Worm (Caenorhabditis elegans): ENCODE data around the gene adt-1.

adt-1 gene

ce11 chrX:12661091-12661526, 17.5 kb upstream of the adt-1 start:
- peak; percentile 77 for TF ChIP-seq sptf-2 (GFP tag; optimal IDR thresholded peaks at IDR 0.05)
- no peak for TF ChIP-seq F57C9.4 (tag; optimal IDR thresholded peaks at IDR 0.05)
- TF ChIP-seq lin-35 (GFP tag; optimal IDR thresholded peaks at IDR 0.05), result peak in 1 of 3 experiments; percentile 63
- peak; percentile 70 for TF ChIP-seq rcor-1 (GFP tag; IDR thresholded peaks at IDR 0.05)
- peak; percentile 84 for TF ChIP-seq chd-7 (tag; optimal IDR thresholded peaks at IDR 0.05)
- peak; percentile 27 for TF ChIP-seq lsl-1 (GFP tag; optimal IDR thresholded peaks at IDR 0.05)
- peak; percentile 83 for TF ChIP-seq lin-26 (GFP tag; IDR thresholded peaks at IDR 0.05)
- TF ChIP-seq ceh-27 (GFP tag; optimal IDR thresholded peaks at IDR 0.05), result peak; percentile 76
- TF ChIP-seq K11D2.4 (GFP tag; IDR thresholded peaks at IDR 0.05), result no peak
- TF ChIP-seq ztf-18 (tag; optimal IDR thresholded peaks at IDR 0.05), result peak; percentile 54
- TF ChIP-seq ceh-40 (GFP tag; IDR thresholded peaks at IDR 0.05), result peak; percentile 63; the same call in 1 of the 2 replicates
- TF ChIP-seq zfh-2 (GFP tag; conservative IDR thresholded peaks at IDR 0.05), result peak; percentile 69
- no peak for TF ChIP-seq madf-3 (GFP tag; IDR thresholded peaks at IDR 0.05)
- TF ChIP-seq repo-1 (tag; optimal IDR thresholded peaks at IDR 0.05), result peak; percentile 74
- peak; percentile 80 for TF ChIP-seq T26A5.8 (tag; optimal IDR thresholded peaks at IDR 0.05)
- 0 out of 2 replicates have a peak, but pooled peaks have one; percentile 34 for TF ChIP-seq egl-18 (GFP tag; IDR thresholded peaks at IDR 0.05)
- TF ChIP-seq ZK185.1 (tag; optimal IDR thresholded peaks at IDR 0.05; ENCODE audit: poor library complexity, severe bottlenecking), result peak; percentile 84
- peak; percentile 79 for TF ChIP-seq mxl-1 (tag; optimal IDR thresholded peaks at IDR 0.05)
- peak; percentile 60 for TF ChIP-seq snpc-1.1 (tag; optimal IDR thresholded peaks at IDR 0.05; ENCODE audit: insufficient read depth)
- TF ChIP-seq unc-62 (GFP tag; optimal IDR thresholded peaks at IDR 0.05), result no peak
- TF ChIP-seq hmg-1.2 (GFP tag; IDR thresholded peaks at IDR 0.05), result peak; percentile 79
- TF ChIP-seq ztf-3 (GFP tag; optimal IDR thresholded peaks at IDR 0.05), result no peak
- peak; percentile 79 for TF ChIP-seq snpc-3.4 (tag; optimal IDR thresholded peaks at IDR 0.05)
- TF ChIP-seq attf-5 (GFP tag; optimal IDR thresholded peaks at IDR 0.05), result peak; percentile 41
- TF ChIP-seq ets-4 (GFP tag; optimal IDR thresholded peaks at IDR 0.05), result peak; percentile 27
- peak; percentile 88 for TF ChIP-seq rpc-1 (optimal IDR thresholded peaks at IDR 0.05)
- TF ChIP-seq rpc-1 (tag; optimal IDR thresholded peaks at IDR 0.05), result peak; percentile 90
- peak; percentile 66 for TF ChIP-seq snpc-1.3 (tag; optimal IDR thresholded peaks at IDR 0.05; ENCODE audit: insufficient read depth)
- peak; percentile 92 for TF ChIP-seq tbp1 (GFP tag; optimal IDR thresholded peaks at IDR 0.05)
- 0 out of 2 replicates have a peak, but pooled peaks have one; percentile 13 for TF ChIP-seq let-526 (GFP tag; IDR thresholded peaks at IDR 0.05)
- TF ChIP-seq B0035.1 (tag; optimal IDR thresholded peaks at IDR 0.05), result peak; percentile 53
- peak; percentile 53 for TF ChIP-seq lir-1 (GFP tag; conservative IDR thresholded peaks at IDR 0.05)
- TF ChIP-seq lin-54 (GFP tag; optimal IDR thresholded peaks at IDR 0.05), result peak; percentile 32
- TF ChIP-seq mcd-1 (GFP tag; IDR thresholded peaks at IDR 0.05), result peak; percentile 63
- TF ChIP-seq attf-6 (GFP tag; IDR thresholded peaks at IDR 0.05), result peak; percentile 72; the same call in 1 of the 2 replicates
- peak; percentile 69 for TF ChIP-seq atf-7 (tag; optimal IDR thresholded peaks at IDR 0.05)
- 0 out of 2 replicates have a peak, but pooled peaks have one; percentile 59 for TF ChIP-seq F37B4.10 (GFP tag; IDR thresholded peaks at IDR 0.05)
- peak; percentile 39 to 64 for TF ChIP-seq rec-8 (tag; optimal IDR thresholded peaks at IDR 0.05)
- TF ChIP-seq hlh-26 (GFP tag; conservative IDR thresholded peaks at IDR 0.05), result no peak
- peak; percentile 86 for TF ChIP-seq hrde-1 (tag; optimal IDR thresholded peaks at IDR 0.05; ENCODE audit: borderline replicate concordance)
- no peak for TF ChIP-seq mel-28 (tag; optimal IDR thresholded peaks at IDR 0.05; ENCODE audit: borderline replicate concordance)
- TF ChIP-seq nhr-80 (tag; optimal IDR thresholded peaks at IDR 0.05), result peak; percentile 46
- TF ChIP-seq ztf-26 (tag; optimal IDR thresholded peaks at IDR 0.05), result peak; percentile 75
- peak; percentile 50 for TF ChIP-seq T07F8.4 (tag; optimal IDR thresholded peaks at IDR 0.05)
- peak; percentile 56; the same call in 1 of the 2 replicates for TF ChIP-seq B0019.2 (GFP tag; conservative IDR thresholded peaks at IDR 0.05)
- peak; percentile 71 for TF ChIP-seq madf-10 (tag; optimal IDR thresholded peaks at IDR 0.05)
- TF ChIP-seq ceh-91 (GFP tag; IDR thresholded peaks at IDR 0.05), result no peak
- no peak for TF ChIP-seq bed-2 (GFP tag; IDR thresholded peaks at IDR 0.05)
